Worm (Caenorhabditis elegans) whole organism, young adult: ENCODE results near the gene lgc-57.

Experiments used
- D2030.7 ChIP-seq: fragments of 200-800 bp; sonication (Bioruptor generic); IDR thresholded peaks from 2 replicates; pipeline ENCODE4 v1.3.6; 2022; ENCODE audit warnings: missing genetic modification reagents, missing genetic modification characterization, missing compliant biosample characterization
- F22D6.2 ChIP-seq: sonication (generic microtip); optimal IDR thresholded peaks from 2 replicates; lab custom pipeline; 2016; ENCODE audit warnings: mild to moderate bottlenecking, missing genetic modification characterization, missing compliant biosample characterization
- T07F8.4 ChIP-seq: sonication (generic microtip); optimal IDR thresholded peaks from 2 replicates; lab custom pipeline; 2016; ENCODE audit warnings: mild to moderate bottlenecking, missing genetic modification characterization, moderate library complexity, missing compliant biosample characterization
- Y67H2A.10 ChIP-seq: fragments of 200-800 bp; sonication (Bioruptor generic); conservative IDR thresholded peaks from 2 replicates; pipeline ENCODE4 v1.3.6; 2022; ENCODE audit warnings: missing genetic modification reagents, missing genetic modification characterization, missing compliant biosample characterization
- cebp-2 ChIP-seq: fragments of 200-800 bp; sonication (Bioruptor generic); IDR thresholded peaks from 2 replicates; pipeline ENCODE4 v1.3.6; 2022; ENCODE audit warnings: missing genetic modification characterization, missing compliant biosample characterization
- ceh-40 ChIP-seq: fragments of 200-800 bp; sonication (Bioruptor generic); IDR thresholded peaks from 2 replicates; pipeline ENCODE4 v1.3.6; 2022; ENCODE audit warnings: missing genetic modification characterization, missing compliant biosample characterization
- ceh-79 ChIP-seq: sonication (generic microtip); optimal IDR thresholded peaks from 2 replicates; lab custom pipeline; 2017; ENCODE audit warnings: mild to moderate bottlenecking, missing genetic modification characterization, missing compliant biosample characterization
- chd-7 ChIP-seq: sonication (generic microtip); optimal IDR thresholded peaks from 2 replicates; lab custom pipeline; 2016; ENCODE audit warnings: mild to moderate bottlenecking, missing genetic modification characterization, moderate library complexity, missing compliant biosample characterization
- dox-1 ChIP-seq: fragments of 200-800 bp; sonication (Bioruptor generic); IDR thresholded peaks from 2 replicates; pipeline ENCODE4 v1.3.6; 2022; ENCODE audit warnings: missing genetic modification reagents, missing genetic modification characterization, missing compliant biosample characterization
- efl-1 ChIP-seq: fragments of 150-350 bp; optimal IDR thresholded peaks from 2 replicates; lab custom pipeline; 2014; ENCODE audit warnings: missing biosample characterization, missing genetic modification reagents, missing genetic modification characterization
- egl-18 ChIP-seq: fragments of 200-800 bp; sonication (Bioruptor generic); IDR thresholded peaks from 2 replicates; pipeline ENCODE4 v1.3.6; 2022; ENCODE audit warnings: missing genetic modification reagents, missing genetic modification characterization, missing compliant biosample characterization
- egl-44 ChIP-seq: fragments of 200-800 bp; sonication (Bioruptor generic); IDR thresholded peaks from 2 replicates; pipeline ENCODE4 v1.3.6; 2022; ENCODE audit warnings: missing genetic modification reagents, missing genetic modification characterization, missing compliant biosample characterization
- egrh-3 ChIP-seq: fragments of 200-800 bp; sonication (Bioruptor generic); IDR thresholded peaks from 2 replicates; pipeline ENCODE4 v1.3.6; 2022; ENCODE audit warnings: missing genetic modification reagents, missing genetic modification characterization, missing compliant biosample characterization
- hmg-20 ChIP-seq: fragments of 200-800 bp; sonication (Bioruptor generic); IDR thresholded peaks from 2 replicates; pipeline ENCODE4 v1.3.6; 2022; ENCODE audit warnings: missing genetic modification reagents, missing genetic modification characterization, missing compliant biosample characterization
- hrde-1 ChIP-seq: sonication (generic microtip); optimal IDR thresholded peaks from 2 replicates; lab custom pipeline; 2016; ENCODE audit warnings: missing genetic modification characterization, mild to moderate bottlenecking, missing compliant biosample characterization, moderate library complexity, missing genotype, missing genetic modification reagents, borderline replicate concordance
- hsf-1 ChIP-seq: fragments of 200-800 bp; sonication (Bioruptor generic); IDR thresholded peaks from 2 replicates; pipeline ENCODE4 v1.3.6; 2022; ENCODE audit warnings: missing genetic modification reagents, missing genetic modification characterization, missing compliant biosample characterization
- lin-26 ChIP-seq: fragments of 200-800 bp; sonication (Bioruptor generic); IDR thresholded peaks from 2 replicates; pipeline ENCODE4 v1.3.6; 2022; ENCODE audit warnings: missing genetic modification reagents, missing genetic modification characterization, missing compliant biosample characterization
- lin-40 ChIP-seq: sonication (generic microtip); optimal IDR thresholded peaks from 2 replicates; lab custom pipeline; 2016; ENCODE audit warnings: missing genetic modification characterization, mild to moderate bottlenecking, missing compliant biosample characterization, missing genotype, missing genetic modification reagents
- lsl-1 ChIP-seq: fragments of 200-800 bp; sonication (Bioruptor generic); optimal IDR thresholded peaks from 2 replicates; lab custom pipeline; 2018; ENCODE audit warnings: mild to moderate bottlenecking, missing genetic modification characterization, moderate library complexity, missing compliant biosample characterization
- madf-10 ChIP-seq: sonication (generic microtip); optimal IDR thresholded peaks from 2 replicates; lab custom pipeline; 2016; ENCODE audit warnings: mild to moderate bottlenecking, missing genetic modification characterization, missing compliant biosample characterization
- madf-3 ChIP-seq: fragments of 200-800 bp; sonication (Bioruptor generic); IDR thresholded peaks from 2 replicates; pipeline ENCODE4 v1.3.6; 2022; ENCODE audit warnings: missing genetic modification reagents, missing genetic modification characterization, missing compliant biosample characterization
- mcd-1 ChIP-seq: fragments of 200-800 bp; sonication (Bioruptor generic); IDR thresholded peaks from 2 replicates; pipeline ENCODE4 v1.3.6; 2022; ENCODE audit warnings: missing genetic modification reagents, missing genetic modification characterization, missing compliant biosample characterization
- mxl-1 ChIP-seq: sonication (generic microtip); optimal IDR thresholded peaks from 2 replicates; lab custom pipeline; 2016; ENCODE audit warnings: missing genetic modification characterization, missing compliant biosample characterization
- nfyb-1 ChIP-seq: fragments of 200-800 bp; sonication (Bioruptor generic); IDR thresholded peaks from 2 replicates; pipeline ENCODE4 v1.3.6; 2022; ENCODE audit warnings: missing genetic modification reagents, missing genetic modification characterization, missing compliant biosample characterization
- nhr-120 ChIP-seq: fragments of 200-800 bp; sonication (Bioruptor generic); IDR thresholded peaks from 2 replicates; pipeline ENCODE4 v1.3.6; 2022; ENCODE audit warnings: missing genetic modification characterization, missing compliant biosample characterization
- pbrm-1 ChIP-seq: fragments of 200-800 bp; sonication (Bioruptor generic); IDR thresholded peaks from 2 replicates; pipeline ENCODE4 v1.3.6; 2022; ENCODE audit warnings: missing genetic modification reagents, missing genetic modification characterization, missing compliant biosample characterization
- rec-8 ChIP-seq, 2 experiments: sonication (generic microtip); optimal IDR thresholded peaks; 2 replicates each; lab custom pipeline; 2016; ENCODE audit warnings: mild to moderate bottlenecking in 2 of 2, missing genetic modification characterization in 2 of 2, missing genetic modification reagents in 2 of 2, missing genotype in 2 of 2, missing biosample characterization in 1 of 2, missing compliant biosample characterization in 1 of 2, moderate library complexity in 1 of 2
- snpc-3.4 ChIP-seq: sonication (generic microtip); optimal IDR thresholded peaks from 2 replicates; lab custom pipeline; 2017; ENCODE audit warnings: missing genetic modification characterization, mild to moderate bottlenecking, missing compliant biosample characterization, antibody characterized with exemption, moderate library complexity, missing genotype, missing genetic modification reagents
- snpc-4 ChIP-seq, 5 experiments: fragments of 150-350 bp in 1 of 5; sonication (generic microtip) in 4 of 5; optimal IDR thresholded peaks; 2 replicates each; lab custom pipeline; 2014 to 2018; ENCODE audit warnings: missing genetic modification characterization in 5 of 5, missing biosample characterization in 3 of 5, antibody characterized with exemption in 2 of 5, mild to moderate bottlenecking in 2 of 5, missing compliant biosample characterization in 2 of 5, missing genotype in 2 of 5, moderate library complexity in 2 of 5, missing genetic modification reagents in 1 of 5
- tbp1 ChIP-seq: fragments of 200-800 bp; sonication (Bioruptor generic); optimal IDR thresholded peaks from 2 replicates; lab custom pipeline; 2018; ENCODE audit warnings: mild to moderate bottlenecking, missing genetic modification characterization, missing compliant biosample characterization
- tbx-9 ChIP-seq: sonication (generic microtip); optimal IDR thresholded peaks from 2 replicates; lab custom pipeline; 2016; ENCODE audit warnings: borderline replicate concordance, missing genetic modification characterization, inconsistent platforms, missing compliant biosample characterization
- xnd-1 ChIP-seq: sonication (generic microtip); optimal IDR thresholded peaks from 2 replicates; lab custom pipeline; 2016; ENCODE audit warnings: missing genotype, missing genetic modification reagents, missing genetic modification characterization, missing compliant biosample characterization
- zfh-2 ChIP-seq: fragments of 200-800 bp; sonication (Bioruptor generic); conservative IDR thresholded peaks from 2 replicates; pipeline ENCODE4 v1.3.6; 2022; ENCODE audit warnings: missing genetic modification reagents, missing genetic modification characterization, missing compliant biosample characterization
- ztf-26 ChIP-seq: sonication (generic microtip); optimal IDR thresholded peaks from 2 replicates; lab custom pipeline; 2017; ENCODE audit warnings: missing genetic modification characterization, missing compliant biosample characterization

Gene lgc-57

ce11 chrII:10703594-10704384, 9.0 kb downstream of the lgc-57 start, which contains the start of gene col-79:
Gene col-79 (plus strand): TSS chrII:10703613.
- no peak for TF ChIP-seq madf-10 (tag; lab: Kevin White, UChicago)
- TF ChIP-seq nfyb-1 (GFP tag; lab: Robert Waterston, UW), result no peak
- no peak for TF ChIP-seq egl-44 (GFP tag; lab: Robert Waterston, UW)
- TF ChIP-seq ceh-40 (GFP tag; lab: Robert Waterston, UW), result no peak
- no peak for TF ChIP-seq efl-1
- no peak for TF ChIP-seq T07F8.4 (tag; lab: Kevin White, UChicago)
- no peak for TF ChIP-seq rec-8 (tag; optimal IDR thresholded peaks at IDR 0.05; lab: Kevin White, UChicago)
- TF ChIP-seq lsl-1 (GFP tag; lab: Kevin White, UChicago), result no peak
- TF ChIP-seq zfh-2, result peak; percentile 88
- no peak for TF ChIP-seq cebp-2 (GFP tag; lab: Robert Waterston, UW)
- no peak for TF ChIP-seq hmg-20 (GFP tag; lab: Robert Waterston, UW)
- TF ChIP-seq hrde-1 (tag; lab: Kevin White, UChicago), result no peak
- peak; percentile 13; the same call in 1 of the 2 replicates for TF ChIP-seq pbrm-1
- no peak for TF ChIP-seq snpc-4 (GFP tag; optimal IDR thresholded peaks at IDR 0.05; lab: Kevin White, UChicago)
- TF ChIP-seq snpc-4 (tag; optimal IDR thresholded peaks at IDR 0.05; lab: Kevin White, UChicago), result no peak
- TF ChIP-seq Y67H2A.10 (GFP tag; lab: Robert Waterston, UW), result no peak
- TF ChIP-seq snpc-3.4 (tag; lab: Kevin White, UChicago), result no peak
- TF ChIP-seq madf-3, result no peak
- TF ChIP-seq egrh-3, result peak; percentile 68; the same call in 1 of the 2 replicates
- 0 out of 2 replicates have a peak, but pooled peaks have one; percentile 13 for TF ChIP-seq mcd-1
- TF ChIP-seq tbp1 (GFP tag; lab: Kevin White, UChicago), result no peak
- TF ChIP-seq ceh-79, result no peak
- TF ChIP-seq egl-18 (GFP tag; lab: Robert Waterston, UW), result no peak
- no peak for TF ChIP-seq mxl-1 (tag; lab: Kevin White, UChicago)
- TF ChIP-seq hsf-1 (GFP tag; lab: Robert Waterston, UW), result no peak
- TF ChIP-seq tbx-9 (tag; lab: Kevin White, UChicago), result no peak
- TF ChIP-seq, all 124 proteins: peak for 4

- peak; percentile 8 for TF ChIP-seq lin-40 (tag; lab: Kevin White, UChicago)
- TF ChIP-seq F22D6.2 (tag; lab: Kevin White, UChicago), result no peak
Measured at ce11 chrII:10704575-10705170, 9.9 kb downstream of the lgc-57 start, which contains the start of gene col-39. Gene col-39 (plus strand): TSS chrII:10704916.

- TF ChIP-seq xnd-1, result no peak
- TF ChIP-seq lin-26 (GFP tag; lab: Robert Waterston, UW), result 0 out of 2 replicates have a peak, but pooled peaks have one; percentile 24
- peak; percentile 31 for TF ChIP-seq ztf-26 (tag; lab: Kevin White, UChicago)
- peak; percentile 80; the same call in 1 of the 2 replicates for TF ChIP-seq egrh-3
- peak; percentile 86 for TF ChIP-seq zfh-2
- TF ChIP-seq nhr-120 (GFP tag; lab: Robert Waterston, UW), result 0 out of 2 replicates have a peak, but pooled peaks have one; percentile 70
- no peak for TF ChIP-seq tbx-9 (tag; lab: Kevin White, UChicago)
- TF ChIP-seq chd-7 (tag; lab: Kevin White, UChicago), result no peak
- 0 out of 2 replicates have a peak, but pooled peaks have one; percentile 38 for TF ChIP-seq dox-1 (GFP tag; lab: Robert Waterston, UW)
- no peak for TF ChIP-seq D2030.7 (GFP tag; lab: Robert Waterston, UW)
Measured at ce11 chrII:10705347-10705996, 10.7 kb downstream of the lgc-57 start.
